Fruit fly (Drosophila melanogaster): ENCODE results near the gene Jon65Aiv.

The Jon65Aiv gene

dm6 chr3L:6071454-6072189, 32.7 kb downstream of the Jon65Aiv start, which contains the start of gene CG6602:
Gene CG6602 (plus strand): TSS chr3L:6072139.
- 0 out of 2 replicates have a peak, but pooled peaks have one; percentile 38 for TF ChIP-seq CG4404 (GFP tag; IDR thresholded peaks at IDR 0.05)
- peak; percentile 74 for TF ChIP-seq CG6813 (GFP tag; optimal IDR thresholded peaks at IDR 0.05)
- peak; percentile 6 for TF ChIP-seq CG2120 (GFP tag; optimal IDR thresholded peaks at IDR 0.05)
- peak; percentile 21 for TF ChIP-seq maf-S (GFP tag; optimal IDR thresholded peaks at IDR 0.05)
- TF ChIP-seq CG31365 (tag; optimal IDR thresholded peaks at IDR 0.05), result peak; percentile 61
- TF ChIP-seq CG9215 (GFP tag; IDR thresholded peaks at IDR 0.05), result 0 out of 2 replicates have a peak, but pooled peaks have one; percentile 25
- no peak for TF ChIP-seq Deaf1 (tag; optimal IDR thresholded peaks at IDR 0.05)
- no peak for TF ChIP-seq dimm (GFP tag; IDR thresholded peaks at IDR 0.05)
- peak; percentile 35 for TF ChIP-seq CG16815 (GFP tag; optimal IDR thresholded peaks at IDR 0.05)
- TF ChIP-seq kah (GFP tag; optimal IDR thresholded peaks at IDR 0.05), result peak; percentile 26
- TF ChIP-seq jigr1 (GFP tag; IDR thresholded peaks at IDR 0.05), result no peak; the same call in 2 of the 3 replicates
- TF ChIP-seq CG1529 (GFP tag; optimal IDR thresholded peaks at IDR 0.05), result peak; percentile 28
- peak; percentile 38 for TF ChIP-seq zfh2 (GFP tag; optimal IDR thresholded peaks at IDR 0.05)
- peak; percentile 67 for TF ChIP-seq gt (GFP tag; IDR thresholded peaks at IDR 0.05)
- TF ChIP-seq CG31441 (GFP tag; IDR thresholded peaks at IDR 0.05), result peak; percentile 59
- TF ChIP-seq tio (GFP tag; optimal IDR thresholded peaks at IDR 0.05), result peak; percentile 68
- peak; percentile 76 for TF ChIP-seq chm (GFP tag; IDR thresholded peaks at IDR 0.05)
- TF ChIP-seq al (GFP tag; IDR thresholded peaks at IDR 0.05), result peak; percentile 68
- TF ChIP-seq row (GFP tag; IDR thresholded peaks at IDR 0.05), result 0 out of 3 replicates have a peak, but pooled peaks have one; percentile 18
- peak; percentile 81 for TF ChIP-seq CG13296 (GFP tag; optimal IDR thresholded peaks at IDR 0.05)
- peak; percentile 46 for TF ChIP-seq CG2116 (GFP tag; optimal IDR thresholded peaks at IDR 0.05)
- peak; percentile 44 for TF ChIP-seq pfk (GFP tag; optimal IDR thresholded peaks at IDR 0.05)
- TF ChIP-seq CG34422 (GFP tag; IDR thresholded peaks at IDR 0.05), result peak; percentile 81
- TF ChIP-seq pita (GFP tag; optimal IDR thresholded peaks at IDR 0.05), result peak; percentile 37
- peak; percentile 59 for TF ChIP-seq CG34376 (GFP tag; optimal IDR thresholded peaks at IDR 0.05)
- TF ChIP-seq CG10462 (GFP tag; optimal IDR thresholded peaks at IDR 0.05), result no peak
- TF ChIP-seq CG6791 (GFP tag; IDR thresholded peaks at IDR 0.05; ENCODE audit: partially characterized antibody), result no peak
- peak; percentile 84 for TF ChIP-seq Fer1 (GFP tag; optimal IDR thresholded peaks at IDR 0.05)
- peak; percentile 12 for TF ChIP-seq CG13123 (GFP tag; optimal IDR thresholded peaks at IDR 0.05)
- TF ChIP-seq CG12236 (GFP tag; optimal IDR thresholded peaks at IDR 0.05), result no peak
- TF ChIP-seq CG14441 (GFP tag; IDR thresholded peaks at IDR 0.05), result peak; percentile 66
- TF ChIP-seq CG10565 (GFP tag; optimal IDR thresholded peaks at IDR 0.05), result no peak
- peak; percentile 37 for TF ChIP-seq CG13894 (tag; optimal IDR thresholded peaks at IDR 0.05)
- no peak for TF ChIP-seq CG11398 (GFP tag; optimal IDR thresholded peaks at IDR 0.05)
- TF ChIP-seq so (GFP tag; IDR thresholded peaks at IDR 0.05), result 0 out of 3 replicates have a peak, but pooled peaks have one; percentile 9
- TF ChIP-seq gsb-n (tag; optimal IDR thresholded peaks at IDR 0.05), result peak; percentile 38
- peak; percentile 72 for TF ChIP-seq Xbp1 (GFP tag; optimal IDR thresholded peaks at IDR 0.05)
- no peak for TF ChIP-seq sima (GFP tag; optimal IDR thresholded peaks at IDR 0.05)
- TF ChIP-seq Blimp-1 (GFP tag; optimal IDR thresholded peaks at IDR 0.05), result peak; percentile 59
- TF ChIP-seq CG9797 (GFP tag; optimal IDR thresholded peaks at IDR 0.05), result no peak
- TF ChIP-seq CG7928 (GFP tag; optimal IDR thresholded peaks at IDR 0.05), result peak; percentile 54
- peak; percentile 24 for TF ChIP-seq CG1647 (GFP tag; optimal IDR thresholded peaks at IDR 0.05)
- peak; percentile 62 for TF ChIP-seq emc (GFP tag; optimal IDR thresholded peaks at IDR 0.05)
- peak; percentile 73 for TF ChIP-seq CG7839 (tag; optimal IDR thresholded peaks at IDR 0.05)
- peak; percentile 45 for TF ChIP-seq CG18011 (GFP tag; optimal IDR thresholded peaks at IDR 0.05)
- no peak for TF ChIP-seq CG7745 (tag; optimal IDR thresholded peaks at IDR 0.05)
- peak; percentile 60 for TF ChIP-seq CG17385 (GFP tag; optimal IDR thresholded peaks at IDR 0.05)
- TF ChIP-seq sens-2 (GFP tag; IDR thresholded peaks at IDR 0.05), result peak; percentile 67; the same call in 1 of the 2 replicates
- TF ChIP-seq dan (GFP tag; IDR thresholded peaks at IDR 0.05), result no peak
